Fruit fly (Drosophila melanogaster) whole organism, embryonic: ENCODE measurements around the gene mahe.

Experiments
- D19B ChIP-seq: fragments of 200-800 bp; sonication (Bioruptor generic); optimal IDR thresholded peaks from 2 replicates; lab custom pipeline; 2017; ENCODE audit warnings: missing biosample characterization, mild to moderate bottlenecking, missing genetic modification characterization
- Sry-β ChIP-seq: fragments of 200-800 bp; sonication (Bioruptor generic); optimal IDR thresholded peaks from 2 replicates; lab custom pipeline; 2018; ENCODE audit warnings: missing biosample characterization, mild to moderate bottlenecking, missing genetic modification characterization, moderate library complexity

DNA sequence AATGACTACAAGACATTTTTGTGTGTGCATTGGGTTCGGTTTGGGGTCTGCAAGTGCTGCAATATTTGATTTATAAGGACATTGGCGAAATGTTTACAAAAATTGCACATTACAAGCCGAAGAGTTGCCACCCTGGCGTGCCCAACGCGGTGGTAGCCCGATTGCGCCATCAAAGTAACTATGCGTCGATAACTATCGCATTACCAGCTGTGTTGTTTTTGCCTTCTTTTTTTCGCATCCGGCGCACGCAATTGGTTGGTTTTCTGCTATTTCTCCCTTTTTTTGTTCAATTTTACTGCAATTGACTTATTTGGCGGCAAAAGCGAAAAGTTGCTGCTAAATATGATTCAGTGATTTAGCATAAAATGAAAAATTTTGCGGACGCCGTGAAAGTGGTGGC is 3.5 kb upstream of the mahe start, which contains the start of gene RpS14b:
- TF ChIP-seq D19B (GFP tag; lab: Kevin White, UChicago): peak; percentile 39
- TF ChIP-seq Sry-β (GFP tag; lab: Kevin White, UChicago): no peak
